Worm (Caenorhabditis elegans) whole organism, L1 larva: ENCODE results near the gene ZK892.5.

Source experiments
- C16A3.4 ChIP-seq: fragments of 150-350 bp; optimal IDR thresholded peaks from 2 replicates; lab custom pipeline; 2014; ENCODE audit warnings: missing biosample characterization, missing genetic modification characterization
- Y116A8C.19 ChIP-seq: sonication (generic microtip); optimal IDR thresholded peaks from 2 replicates; lab custom pipeline; 2016; ENCODE audit warnings: missing compliant biosample characterization, missing genetic modification characterization, borderline replicate concordance
- aha-1 ChIP-seq: fragments of 150-350 bp; optimal IDR thresholded peaks from 2 replicates; lab custom pipeline; 2014; ENCODE audit warnings: missing biosample characterization, missing genetic modification characterization
- ama-1 ChIP-seq: fragments of 150-350 bp; optimal IDR thresholded peaks from 2 replicates; lab custom pipeline; 2014
- blmp-1 ChIP-seq: fragments of 150-350 bp; optimal IDR thresholded peaks from 2 replicates; lab custom pipeline; 2014; ENCODE audit warnings: missing biosample characterization, missing genetic modification characterization
- ceh-63 ChIP-seq: fragments of 200-800 bp; sonication (Bioruptor generic); optimal IDR thresholded peaks from 2 replicates; lab custom pipeline; 2018; ENCODE audit warnings: mild to moderate bottlenecking, missing genetic modification characterization, missing compliant biosample characterization
- ceh-8 ChIP-seq: fragments of 200-800 bp; sonication (Bioruptor generic); optimal IDR thresholded peaks from 2 replicates; lab custom pipeline; 2018; ENCODE audit warnings: mild to moderate bottlenecking, missing genetic modification characterization, moderate library complexity, missing compliant biosample characterization
- ceh-82 ChIP-seq, 3 experiments: fragments of 150-350 bp in 1 of 3; sonication (generic microtip) in 2 of 3; optimal IDR thresholded peaks; 2 replicates each; lab custom pipeline; 2014 to 2017; ENCODE audit warnings: missing biosample characterization in 3 of 3, missing genetic modification characterization in 3 of 3
- ces-1 ChIP-seq: fragments of 150-350 bp; optimal IDR thresholded peaks from 2 replicates; lab custom pipeline; 2014; ENCODE audit warnings: missing biosample characterization, missing genetic modification reagents, missing genetic modification characterization
- dsc-1 ChIP-seq: sonication (generic microtip); optimal IDR thresholded peaks from 2 replicates; lab custom pipeline; 2016; ENCODE audit warnings: mild to moderate bottlenecking, missing genetic modification characterization, missing compliant biosample characterization
- efl-1 ChIP-seq, 4 experiments: fragments of 150-350 bp; optimal IDR thresholded peaks in 3 of 4; peaks in 1 of 4; 1 replicate in 1 of 4; 2 replicates in 3 of 4; lab custom pipeline; 2014; ENCODE audit warnings: missing biosample characterization in 2 of 4, missing genetic modification characterization in 2 of 4, missing genetic modification reagents in 2 of 4
- efl-3 ChIP-seq: fragments of 200-800 bp; sonication (Bioruptor generic); optimal IDR thresholded peaks from 2 replicates; lab custom pipeline; 2018; ENCODE audit warnings: mild to moderate bottlenecking, missing genetic modification characterization, missing compliant biosample characterization
- egl-13 ChIP-seq: sonication (generic microtip); optimal IDR thresholded peaks from 2 replicates; lab custom pipeline; 2016; ENCODE audit warnings: missing genotype, missing genetic modification reagents, missing genetic modification characterization, missing compliant biosample characterization
- egl-27 ChIP-seq, 2 experiments: fragments of 150-350 bp in 1 of 2; sonication (generic microtip); optimal IDR thresholded peaks; 3 replicates each; lab custom pipeline; 2017 to 2018; ENCODE audit warnings: missing biosample characterization in 2 of 2, missing genetic modification characterization in 2 of 2, missing genetic modification reagents in 2 of 2
- elt-2 ChIP-seq: sonication (generic microtip); optimal IDR thresholded peaks from 2 replicates; lab custom pipeline; 2016; ENCODE audit warnings: missing genetic modification characterization, mild to moderate bottlenecking, inconsistent platforms, missing compliant biosample characterization, missing genetic modification reagents
- ets-5 ChIP-seq: fragments of 200-800 bp; sonication (Bioruptor generic); IDR thresholded peaks from 2 replicates; pipeline ENCODE4 v1.3.6; 2022; ENCODE audit warnings: missing genetic modification characterization, missing compliant biosample characterization
- fkh-10 ChIP-seq: sonication (generic microtip); optimal IDR thresholded peaks from 2 replicates; lab custom pipeline; 2017; ENCODE audit warnings: missing biosample characterization, missing genetic modification reagents, missing genetic modification characterization
- fkh-8 ChIP-seq: sonication (generic microtip); optimal IDR thresholded peaks from 2 replicates; lab custom pipeline; 2016; ENCODE audit warnings: mild to moderate bottlenecking, missing genetic modification characterization, missing compliant biosample characterization
- fos-1 ChIP-seq: fragments of 150-350 bp; optimal IDR thresholded peaks from 2 replicates; lab custom pipeline; 2014; ENCODE audit warnings: missing biosample characterization, missing genetic modification characterization
- grh-1 ChIP-seq: fragments of 200-800 bp; sonication (Bioruptor generic); IDR thresholded peaks from 2 replicates; pipeline ENCODE4 v1.3.6; 2022; ENCODE audit warnings: missing genetic modification reagents, missing genetic modification characterization, missing compliant biosample characterization
- hlh-17 ChIP-seq: fragments of 200-800 bp; sonication (Bioruptor generic); optimal IDR thresholded peaks from 2 replicates; lab custom pipeline; 2018; ENCODE audit warnings: missing genetic modification characterization, mild to moderate bottlenecking, missing compliant biosample characterization, moderate library complexity, borderline replicate concordance
- hlh-4 ChIP-seq: sonication (generic microtip); optimal IDR thresholded peaks from 2 replicates; lab custom pipeline; 2016; ENCODE audit warnings: mild to moderate bottlenecking, missing genetic modification characterization, missing compliant biosample characterization
- hpl-2 ChIP-seq: fragments of 150-350 bp; optimal IDR thresholded peaks from 2 replicates; lab custom pipeline; 2014; ENCODE audit warnings: missing biosample characterization, missing genetic modification reagents, missing genetic modification characterization
- isw-1 ChIP-seq: fragments of 200-800 bp; sonication (Bioruptor generic); IDR thresholded peaks from 2 replicates; pipeline ENCODE4 v1.3.6; 2022; ENCODE audit warnings: missing genetic modification characterization, missing compliant biosample characterization
- lin-14 ChIP-seq: fragments of 200-800 bp; sonication (Bioruptor generic); optimal IDR thresholded peaks from 2 replicates; lab custom pipeline; 2018; ENCODE audit warnings: mild to moderate bottlenecking, missing genetic modification characterization, moderate library complexity, missing compliant biosample characterization
- lin-39 ChIP-seq: fragments of 150-350 bp; optimal IDR thresholded peaks from 2 replicates; lab custom pipeline; 2014; ENCODE audit warnings: missing biosample characterization, missing genetic modification reagents, missing genetic modification characterization
- lir-3 ChIP-seq: sonication (generic microtip); optimal IDR thresholded peaks from 2 replicates; lab custom pipeline; 2016; ENCODE audit warnings: mild to moderate bottlenecking, missing genetic modification characterization, moderate library complexity, missing compliant biosample characterization; ENCODE audit not compliant: poor library complexity
- mab-9 ChIP-seq: fragments of 200-800 bp; sonication (Bioruptor generic); IDR thresholded peaks from 2 replicates; pipeline ENCODE4 v1.3.6; 2022; ENCODE audit warnings: missing genetic modification reagents, missing genetic modification characterization, missing compliant biosample characterization
- mdl-1 ChIP-seq, 2 experiments: fragments of 150-350 bp; optimal IDR thresholded peaks; 2 replicates each; lab custom pipeline; 2014 to 2017; ENCODE audit warnings: missing biosample characterization in 2 of 2, missing genetic modification characterization in 2 of 2, inconsistent platforms in 1 of 2
- mef-2 ChIP-seq: fragments of 150-350 bp; optimal IDR thresholded peaks from 2 replicates; lab custom pipeline; 2014; ENCODE audit warnings: missing biosample characterization, missing genetic modification characterization
- nhr-11 ChIP-seq: fragments of 150-350 bp; optimal IDR thresholded peaks from 2 replicates; lab custom pipeline; 2014; ENCODE audit warnings: missing biosample characterization, missing genetic modification characterization
- nhr-20 ChIP-seq: sonication (generic microtip); optimal IDR thresholded peaks from 2 replicates; lab custom pipeline; 2016; ENCODE audit warnings: mild to moderate bottlenecking, missing genetic modification characterization, missing compliant biosample characterization
- nhr-76 ChIP-seq: sonication (generic microtip); optimal IDR thresholded peaks from 2 replicates; lab custom pipeline; 2017; ENCODE audit warnings: missing biosample characterization, missing genetic modification characterization
- nhr-77 ChIP-seq: fragments of 150-350 bp; optimal IDR thresholded peaks from 2 replicates; lab custom pipeline; 2014; ENCODE audit warnings: missing biosample characterization, missing genetic modification characterization
- nhr-84 ChIP-seq: sonication (generic microtip); optimal IDR thresholded peaks from 2 replicates; lab custom pipeline; 2017; ENCODE audit warnings: missing biosample characterization, missing genetic modification characterization
- nhr-85 ChIP-seq: sonication (generic microtip); peaks from one replicate; lab custom pipeline; 2016; ENCODE audit warnings: missing genetic modification characterization, inconsistent platforms, missing compliant biosample characterization
- nhr-90 ChIP-seq: sonication (generic microtip); optimal IDR thresholded peaks from 2 replicates; lab custom pipeline; 2016; ENCODE audit warnings: mild to moderate bottlenecking, missing genetic modification characterization, missing compliant biosample characterization; ENCODE audit not compliant: poor library complexity
- pax-3 ChIP-seq: fragments of 200-800 bp; sonication (Bioruptor generic); optimal IDR thresholded peaks from 2 replicates; lab custom pipeline; 2018; ENCODE audit warnings: mild to moderate bottlenecking, missing genetic modification characterization, moderate library complexity, missing compliant biosample characterization
- pqm-1 ChIP-seq: sonication (generic microtip); optimal IDR thresholded peaks from 3 replicates; lab custom pipeline; 2017; ENCODE audit warnings: missing biosample characterization, missing genetic modification characterization
- sptf-1 ChIP-seq: fragments of 150-350 bp; optimal IDR thresholded peaks from 2 replicates; lab custom pipeline; 2014; ENCODE audit warnings: missing biosample characterization, missing genetic modification characterization
- tbx-2 ChIP-seq: sonication (generic microtip); optimal IDR thresholded peaks from 2 replicates; lab custom pipeline; 2016; ENCODE audit warnings: missing genetic modification characterization, missing compliant biosample characterization
- unc-30 ChIP-seq: sonication (generic microtip); optimal IDR thresholded peaks from 2 replicates; lab custom pipeline; 2017; ENCODE audit warnings: missing biosample characterization, missing genetic modification characterization
- unc-62 ChIP-seq: fragments of 150-350 bp; optimal IDR thresholded peaks from 2 replicates; lab custom pipeline; 2014; ENCODE audit warnings: missing biosample characterization, missing genetic modification reagents, missing genetic modification characterization
- xbp-1 ChIP-seq: sonication (generic microtip); optimal IDR thresholded peaks from 2 replicates; lab custom pipeline; 2016; ENCODE audit warnings: missing genetic modification characterization, missing compliant biosample characterization
- zag-1 ChIP-seq: fragments of 150-350 bp; optimal IDR thresholded peaks from 2 replicates; lab custom pipeline; 2014; ENCODE audit warnings: missing biosample characterization, missing genetic modification characterization

ZK892.5 gene

ce11 chrII:9989533-9989932 lies 18.5 kb upstream of the ZK892.5 start (continued):
- no peak for TF ChIP-seq mab-9 (GFP tag; lab: Robert Waterston, UW)
- TF ChIP-seq hpl-2 (GFP tag; lab: Kevin White, UChicago) = no peak

ce11 chrII:9990812-9991211 lies 17.2 kb upstream of the ZK892.5 start, which contains the start of gene lec-3:
Gene lec-3 (plus strand): TSS chrII:9991112.
- TF ChIP-seq lin-39 = no peak
- no peak for TF ChIP-seq nhr-85 (tag; lab: Kevin White, UChicago)
- TF ChIP-seq ceh-63 = no peak
- TF ChIP-seq xbp-1 (tag; lab: Kevin White, UChicago) = no peak
- no peak for TF ChIP-seq egl-27 (tag; optimal IDR thresholded peaks at IDR 0.05; lab: Kevin White, UChicago)

ce11 chrII:9992474-9992873 lies 15.5 kb upstream of the ZK892.5 start:
- TF ChIP-seq fkh-10 (GFP tag; lab: Kevin White, UChicago) (peak; percentile 89), unc-62 (GFP tag; lab: Kevin White, UChicago) (no peak), lin-14 (peak; percentile 67), tbx-2 (tag; lab: Kevin White, UChicago) (peak; percentile 30)

ce11 chrII:9994679-9995078 lies 13.3 kb upstream of the ZK892.5 start:
- no peak for TF ChIP-seq mef-2
- TF ChIP-seq ceh-82 (tag; optimal IDR thresholded peaks at IDR 0.05; lab: Kevin White, UChicago) = no peak
- TF ChIP-seq efl-1 (optimal IDR thresholded peaks at IDR 0.05; lab: Kevin White, UChicago) = no peak
- peak in 1 of 2 experiments; percentile 28 for TF ChIP-seq efl-1 (GFP tag; optimal IDR thresholded peaks at IDR 0.05 in 1 of 2; lab: Kevin White, UChicago)
- TF ChIP-seq unc-62 (GFP tag; lab: Kevin White, UChicago) = no peak
- TF ChIP-seq fos-1 = no peak
- TF ChIP-seq nhr-20 (tag; lab: Kevin White, UChicago) = no peak
- TF ChIP-seq xbp-1 (tag; lab: Kevin White, UChicago) = no peak
- no peak for TF ChIP-seq egl-13 (tag; lab: Kevin White, UChicago)

- TF ChIP-seq hlh-17 (GFP tag; lab: Kevin White, UChicago) (no peak), nhr-84 (tag; lab: Kevin White, UChicago) (no peak), fkh-10 (GFP tag; lab: Kevin White, UChicago) (no peak), mdl-1 (tag; optimal IDR thresholded peaks at IDR 0.05; lab: Kevin White, UChicago) (no peak), pax-3 (tag; lab: Kevin White, UChicago) (no peak), efl-3 (GFP tag; lab: Kevin White, UChicago) (no peak), C16A3.4 (no peak), elt-2 (tag; lab: Kevin White, UChicago) (peak; percentile 95), ces-1 (no peak), grh-1 (no peak), lir-3 (tag; lab: Kevin White, UChicago) (no peak), lin-39 (no peak), fkh-8 (tag; lab: Kevin White, UChicago) (no peak), zag-1 (no peak), nhr-11 (tag; lab: Kevin White, UChicago) (no peak), ama-1 (no peak), Y116A8C.19 (tag; lab: Kevin White, UChicago) (no peak), hlh-4 (no peak), aha-1 (tag; lab: Kevin White, UChicago) (no peak), nhr-77 (tag; lab: Kevin White, UChicago) (no peak), sptf-1 (tag; lab: Kevin White, UChicago) (no peak), ets-5 (GFP tag; lab: Robert Waterston, UW) (no peak), dsc-1 (tag; lab: Kevin White, UChicago) (no peak), nhr-90 (tag; lab: Kevin White, UChicago) (peak; percentile 25), nhr-76 (no peak), ceh-8 (no peak), pqm-1 (peak; percentile 62), unc-30 (tag; lab: Kevin White, UChicago) (no peak), egl-27 (tag; optimal IDR thresholded peaks at IDR 0.05; lab: Kevin White, UChicago) (no peak), blmp-1 (tag; lab: Kevin White, UChicago) (peak; percentile 60), isw-1 (no peak), nhr-85 (tag; lab: Kevin White, UChicago) (no peak), efl-1 (optimal IDR thresholded peaks at IDR 0.05; lab: Kevin White, UChicago) (no peak), efl-1 (GFP tag; optimal IDR thresholded peaks at IDR 0.05 in 1 of 2; lab: Kevin White, UChicago) (peak in 1 of 2 experiments; percentile 2)
These were observed 7.0 kb upstream of the ZK892.5 start, which contains the start of gene nlt-1 for ce11 chrII:10001065-10001464. Gene nlt-1 (minus strand): TSS chrII:10001142.
